Worm (Caenorhabditis elegans) whole organism, L3 larva: Measurements from ENCODE around the gene srg-31.

Experiments used
- ceh-28 ChIP-seq: fragments of 150-350 bp; optimal IDR thresholded peaks from 2 replicates; lab custom pipeline; 2014; ENCODE audit warnings: missing biosample characterization, missing genetic modification reagents, missing genetic modification characterization
- eor-1 ChIP-seq, 2 experiments: fragments of 150-350 bp; optimal IDR thresholded peaks; 2 replicates each; lab custom pipeline; 2014 to 2018; ENCODE audit warnings: missing biosample characterization in 2 of 2, missing genetic modification characterization in 2 of 2

DNA sequence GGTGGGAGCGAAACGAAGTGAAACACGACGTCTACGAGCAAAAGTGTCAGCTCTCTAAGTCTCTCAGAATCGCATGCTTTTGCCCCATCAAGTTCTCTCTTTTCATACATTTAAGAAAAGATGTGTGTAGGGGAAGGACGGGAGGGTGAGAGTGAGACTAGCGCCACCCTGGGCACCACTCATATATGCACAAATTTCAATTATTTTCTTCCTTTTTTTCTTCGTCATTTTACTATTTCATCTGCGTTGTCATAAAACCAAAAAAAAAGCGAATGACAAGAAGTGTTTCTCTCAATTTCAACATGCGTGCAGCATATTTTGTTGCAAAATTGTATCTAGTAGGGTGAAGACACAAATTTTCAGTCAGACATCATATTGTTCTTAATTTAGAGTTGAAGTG, 27.1 kb downstream of the srg-31 start:
- TF ChIP-seq ceh-28 (tag; lab: Kevin White, UChicago) (no peak), eor-1 (tag; optimal IDR thresholded peaks at IDR 0.05; lab: Kevin White, UChicago) (no peak)
